Worm (Caenorhabditis elegans) whole organism, midembryonic: Measurements from ENCODE around the gene his-70.

Experiments used
- T22C8.4 ChIP-seq: fragments of 200-800 bp; sonication (Bioruptor generic); IDR thresholded peaks from 2 replicates; pipeline ENCODE4 v1.3.6; 2022; ENCODE audit warnings: missing genetic modification characterization, missing compliant biosample characterization
- cog-1 ChIP-seq: sonication (generic microtip); optimal IDR thresholded peaks from 2 replicates; lab custom pipeline; 2016; ENCODE audit warnings: missing genetic modification characterization, missing compliant biosample characterization
- klf-2 ChIP-seq: fragments of 200-800 bp; sonication (Bioruptor generic); conservative IDR thresholded peaks from 2 replicates; pipeline ENCODE4 v1.3.6; 2022; ENCODE audit warnings: missing genetic modification reagents, missing genetic modification characterization, missing compliant biosample characterization
- med-1 ChIP-seq: sonication (generic microtip); optimal IDR thresholded peaks from 2 replicates; lab custom pipeline; 2017; ENCODE audit warnings: missing genetic modification characterization, mild to moderate bottlenecking, missing compliant biosample characterization, antibody characterized with exemption, missing genetic modification reagents; ENCODE audit not compliant: insufficient read depth
- ref-1 ChIP-seq: fragments of 200-800 bp; sonication (Bioruptor generic); conservative IDR thresholded peaks from 2 replicates; pipeline ENCODE4 v1.3.6; 2022; ENCODE audit warnings: missing genetic modification reagents, missing genetic modification characterization, missing compliant biosample characterization
- tab-1 ChIP-seq: fragments of 200-800 bp; sonication (Bioruptor generic); IDR thresholded peaks from 2 replicates; pipeline ENCODE4 v1.3.6; 2022; ENCODE audit warnings: missing genetic modification characterization, missing compliant biosample characterization
- ztf-23 ChIP-seq: fragments of 200-800 bp; sonication (Bioruptor generic); IDR thresholded peaks from 2 replicates; pipeline ENCODE4 v1.3.6; 2022; ENCODE audit warnings: missing genetic modification reagents, missing genetic modification characterization, missing compliant biosample characterization
- ztf-29 ChIP-seq: fragments of 200-800 bp; sonication (Bioruptor generic); IDR thresholded peaks from 2 replicates; pipeline ENCODE4 v1.3.6; 2022; ENCODE audit warnings: missing genetic modification reagents, missing genetic modification characterization, missing compliant biosample characterization

DNA sequence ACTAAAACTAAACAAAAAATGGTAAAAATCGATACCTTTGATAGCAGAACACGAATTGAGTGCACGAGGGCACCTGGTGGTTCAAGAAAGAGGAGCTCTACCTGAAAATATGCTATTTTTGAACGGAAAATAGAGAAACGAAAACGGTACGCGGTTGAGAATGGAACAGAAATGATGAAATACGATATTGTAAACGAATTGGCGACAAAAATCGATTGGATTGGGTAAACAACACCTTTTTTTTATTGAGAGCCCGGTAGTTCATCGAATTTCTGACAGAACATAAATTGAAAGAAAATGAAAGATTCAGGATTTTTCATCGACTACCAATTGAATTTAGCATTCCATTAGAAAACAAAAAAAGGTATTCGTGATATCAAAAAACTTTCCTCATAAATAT lies 26.6 kb upstream of the his-70 start, which contains the start of gene kin-19:
- TF ChIP-seq cog-1: no peak
- no peak for TF ChIP-seq T22C8.4 (GFP tag; lab: Robert Waterston, UW)
- no peak for TF ChIP-seq ztf-29
- no peak for TF ChIP-seq klf-2 (GFP tag; lab: Robert Waterston, UW)
- TF ChIP-seq ztf-23 (GFP tag; lab: Robert Waterston, UW): no peak
- TF ChIP-seq med-1 (GFP tag; lab: Kevin White, UChicago): no peak
- TF ChIP-seq ref-1 (GFP tag; lab: Robert Waterston, UW): no peak
- TF ChIP-seq tab-1: no peak
